Worm (Caenorhabditis elegans) whole organism, L3 larva: ENCODE results near the gene F08D12.4.

Experiments used
- R02D3.7 ChIP-seq: fragments of 150-350 bp; optimal IDR thresholded peaks from 2 replicates; lab custom pipeline; 2014; ENCODE audit warnings: missing biosample characterization, missing genetic modification characterization
- ZK546.5 ChIP-seq: sonication (generic microtip); optimal IDR thresholded peaks from 2 replicates; lab custom pipeline; 2017; ENCODE audit warnings: missing biosample characterization, missing genetic modification characterization
- aly-2 ChIP-seq: fragments of 150-350 bp; optimal IDR thresholded peaks from 2 replicates; lab custom pipeline; 2014; ENCODE audit warnings: missing biosample characterization, missing genetic modification characterization
- ama-1 ChIP-seq: fragments of 150-350 bp; optimal IDR thresholded peaks from 2 replicates; lab custom pipeline; 2018
- ceh-82 ChIP-seq: fragments of 150-350 bp; optimal IDR thresholded peaks from 2 replicates; lab custom pipeline; 2014; ENCODE audit warnings: missing biosample characterization, missing genetic modification characterization
- ceh-9 ChIP-seq: sonication (generic microtip); optimal IDR thresholded peaks from 2 replicates; lab custom pipeline; 2018; ENCODE audit warnings: missing biosample characterization, missing genetic modification characterization
- daf-12 ChIP-seq: fragments of 150-350 bp; optimal IDR thresholded peaks from 2 replicates; lab custom pipeline; 2014; ENCODE audit warnings: missing biosample characterization, missing genetic modification reagents, missing genetic modification characterization
- elt-1 ChIP-seq: fragments of 150-350 bp; optimal IDR thresholded peaks from 2 replicates; lab custom pipeline; 2014; ENCODE audit warnings: missing biosample characterization, missing genetic modification characterization
- elt-2 ChIP-seq: sonication (generic microtip); optimal IDR thresholded peaks from 2 replicates; lab custom pipeline; 2016; ENCODE audit warnings: missing genetic modification reagents, mild to moderate bottlenecking, missing genetic modification characterization, missing compliant biosample characterization
- elt-3 ChIP-seq, 3 experiments: fragments of 150-350 bp in 1 of 3; sonication (generic microtip) in 2 of 3; optimal IDR thresholded peaks; 2 replicates in 2 of 3; 4 replicates in 1 of 3; lab custom pipeline; 2014 to 2017; ENCODE audit warnings: missing biosample characterization in 3 of 3, missing genetic modification characterization in 3 of 3
- fkh-10 ChIP-seq: sonication (generic microtip); optimal IDR thresholded peaks from 2 replicates; lab custom pipeline; 2017; ENCODE audit warnings: missing biosample characterization, missing genetic modification reagents, missing genetic modification characterization
- fkh-2 ChIP-seq: fragments of 150-350 bp; optimal IDR thresholded peaks from 2 replicates; lab custom pipeline; 2014; ENCODE audit warnings: missing biosample characterization, missing genetic modification reagents, missing genetic modification characterization
- fos-1 ChIP-seq: fragments of 150-350 bp; optimal IDR thresholded peaks from 2 replicates; lab custom pipeline; 2014; ENCODE audit warnings: missing biosample characterization, missing genetic modification characterization
- hmg-11 ChIP-seq: sonication (generic microtip); optimal IDR thresholded peaks from 2 replicates; lab custom pipeline; 2016; ENCODE audit warnings: missing genetic modification characterization, missing compliant biosample characterization
- jun-1 ChIP-seq: fragments of 150-350 bp; optimal IDR thresholded peaks from 2 replicates; lab custom pipeline; 2014; ENCODE audit warnings: missing biosample characterization, missing genetic modification reagents, missing genetic modification characterization
- lin-39 ChIP-seq: fragments of 150-350 bp; optimal IDR thresholded peaks from 2 replicates; lab custom pipeline; 2018; ENCODE audit warnings: missing biosample characterization, missing genetic modification reagents, missing genetic modification characterization
- lsy-12 ChIP-seq: sonication (generic microtip); optimal IDR thresholded peaks from 2 replicates; lab custom pipeline; 2016; ENCODE audit warnings: mild to moderate bottlenecking, missing genetic modification characterization, missing compliant biosample characterization
- mdl-1 ChIP-seq: fragments of 150-350 bp; optimal IDR thresholded peaks from 2 replicates; lab custom pipeline; 2014; ENCODE audit warnings: missing biosample characterization, missing genetic modification characterization
- mml-1 ChIP-seq: fragments of 150-350 bp; sonication (generic microtip); optimal IDR thresholded peaks from 3 replicates; lab custom pipeline; 2014; ENCODE audit warnings: missing biosample characterization, missing genetic modification characterization
- nfya-1 ChIP-seq: sonication (generic microtip); optimal IDR thresholded peaks from 2 replicates; lab custom pipeline; 2017; ENCODE audit warnings: missing genetic modification characterization, mild to moderate bottlenecking, missing compliant biosample characterization, antibody characterized with exemption, moderate library complexity; ENCODE audit not compliant: insufficient read depth
- nhr-11 ChIP-seq: fragments of 150-350 bp; optimal IDR thresholded peaks from 2 replicates; lab custom pipeline; 2014; ENCODE audit warnings: missing biosample characterization, missing genetic modification characterization
- nhr-237 ChIP-seq: fragments of 150-350 bp; optimal IDR thresholded peaks from 2 replicates; lab custom pipeline; 2014; ENCODE audit warnings: missing biosample characterization, missing genetic modification characterization
- nhr-25 ChIP-seq: sonication (generic microtip); optimal IDR thresholded peaks from 2 replicates; lab custom pipeline; 2017; ENCODE audit warnings: missing biosample characterization, missing genetic modification characterization
- nhr-28 ChIP-seq: fragments of 150-350 bp; optimal IDR thresholded peaks from 2 replicates; lab custom pipeline; 2014; ENCODE audit warnings: missing biosample characterization, missing genetic modification characterization
- nhr-43 ChIP-seq: sonication (generic microtip); optimal IDR thresholded peaks from 2 replicates; lab custom pipeline; 2016; ENCODE audit warnings: mild to moderate bottlenecking, missing genetic modification characterization, missing compliant biosample characterization; ENCODE audit not compliant: poor library complexity, severe bottlenecking
- nhr-67 ChIP-seq: fragments of 150-350 bp; optimal IDR thresholded peaks from 2 replicates; lab custom pipeline; 2014; ENCODE audit warnings: missing biosample characterization, missing genetic modification characterization
- nhr-77 ChIP-seq: fragments of 150-350 bp; optimal IDR thresholded peaks from 2 replicates; lab custom pipeline; 2014; ENCODE audit warnings: missing biosample characterization, missing genetic modification characterization
- pha-4 ChIP-seq: fragments of 150-350 bp; optimal IDR thresholded peaks from 2 replicates; lab custom pipeline; 2014; ENCODE audit warnings: missing biosample characterization, missing genetic modification reagents, missing genetic modification characterization
- pqm-1 ChIP-seq: fragments of 150-350 bp; optimal IDR thresholded peaks from 2 replicates; lab custom pipeline; 2017; ENCODE audit warnings: missing biosample characterization, missing genetic modification characterization, inconsistent platforms
- skn-1 ChIP-seq: fragments of 150-350 bp; optimal IDR thresholded peaks from 2 replicates; lab custom pipeline; 2014; ENCODE audit warnings: missing biosample characterization, missing genetic modification characterization
- snpc-4 ChIP-seq: fragments of 150-350 bp; optimal IDR thresholded peaks from 2 replicates; lab custom pipeline; 2014; ENCODE audit warnings: missing biosample characterization, missing genetic modification characterization
- tbx-2 ChIP-seq: sonication (generic microtip); optimal IDR thresholded peaks from 2 replicates; lab custom pipeline; 2016; ENCODE audit warnings: mild to moderate bottlenecking, missing genetic modification characterization, missing compliant biosample characterization
- unc-39 ChIP-seq: sonication (generic microtip); optimal IDR thresholded peaks from 4 replicates; lab custom pipeline; 2017; ENCODE audit warnings: missing biosample characterization, missing genetic modification characterization
- zag-1 ChIP-seq: fragments of 150-350 bp; optimal IDR thresholded peaks from 2 replicates; lab custom pipeline; 2014; ENCODE audit warnings: missing biosample characterization, missing genetic modification characterization

F08D12.4 gene

DNA sequence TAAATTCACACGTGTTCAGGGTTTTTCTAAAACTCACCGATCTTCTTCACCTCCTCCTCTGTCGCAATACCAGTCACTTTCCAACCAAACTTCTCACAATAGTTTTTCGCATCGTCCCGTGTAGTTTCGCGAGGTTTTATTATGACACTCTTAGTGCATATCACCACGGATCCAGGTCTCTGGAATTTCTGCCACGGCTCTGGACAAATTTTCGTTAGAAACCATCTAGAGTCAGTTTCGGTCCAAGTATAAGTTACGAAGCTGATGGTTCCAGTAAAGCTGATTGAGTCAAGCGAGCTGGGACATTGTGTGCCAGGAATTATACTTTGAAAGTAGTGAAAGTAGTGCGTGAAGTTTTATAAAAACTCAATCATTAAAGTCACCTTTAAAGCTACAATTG is 21.6 kb upstream of the F08D12.4 start:
- TF ChIP-seq nhr-25 (tag; lab: Kevin White, UChicago) (no peak), nhr-11 (tag; lab: Kevin White, UChicago) (no peak), pqm-1 (tag; lab: Kevin White, UChicago) (no peak), lin-39 (tag; lab: Kevin White, UChicago) (no peak), nhr-43 (tag; lab: Kevin White, UChicago) (no peak), skn-1 (no peak), snpc-4 (tag; lab: Kevin White, UChicago) (no peak), ceh-9 (tag; lab: Kevin White, UChicago) (no peak), hmg-11 (tag; lab: Kevin White, UChicago) (no peak), ceh-82 (tag; lab: Kevin White, UChicago) (no peak), mdl-1 (tag; lab: Kevin White, UChicago) (no peak), elt-3 (tag; optimal IDR thresholded peaks at IDR 0.05; lab: Kevin White, UChicago) (no peak), elt-1 (tag; lab: Kevin White, UChicago) (no peak)

DNA sequence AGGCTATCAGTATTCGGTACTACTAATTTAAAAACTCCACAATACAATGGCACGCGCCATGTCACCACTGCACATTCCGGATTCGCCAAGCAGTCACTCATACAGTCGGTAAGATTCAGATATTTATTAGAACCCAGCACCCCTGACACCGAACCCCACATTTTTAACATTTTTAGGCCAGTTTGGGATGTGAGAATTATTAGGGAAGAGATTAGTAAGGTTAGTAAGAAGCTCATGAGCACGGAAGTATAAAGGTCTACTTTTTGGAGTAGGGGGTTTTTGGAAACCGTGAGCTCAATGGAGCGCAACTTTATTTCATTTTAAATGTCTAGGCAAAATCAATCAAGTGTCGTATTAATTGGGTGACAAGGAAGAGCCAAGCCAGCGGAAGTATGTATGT is 20.0 kb upstream of the F08D12.4 start, which contains the start of gene F29A7.8:
Gene F29A7.8, minus strand, starts transcription at position 101 of the 400 bp plus-strand sequence.
- no peak for TF ChIP-seq nhr-28 (tag; lab: Kevin White, UChicago)
- no peak for TF ChIP-seq pha-4
- TF ChIP-seq jun-1: no peak
- no peak for TF ChIP-seq ceh-82 (tag; lab: Kevin White, UChicago)
- TF ChIP-seq tbx-2 (tag; lab: Kevin White, UChicago): no peak
- no peak for TF ChIP-seq nhr-237 (tag; lab: Kevin White, UChicago)
- TF ChIP-seq daf-12 (tag; lab: Kevin White, UChicago): no peak
- no peak for TF ChIP-seq snpc-4 (tag; lab: Kevin White, UChicago)
- TF ChIP-seq nfya-1: no peak
- no peak for TF ChIP-seq fos-1 (tag; lab: Kevin White, UChicago)
- no peak for TF ChIP-seq unc-39
- TF ChIP-seq nhr-25 (tag; lab: Kevin White, UChicago): no peak
- TF ChIP-seq ama-1 (lab: Kevin White, UChicago): no peak
- no peak for TF ChIP-seq ZK546.5 (tag; lab: Kevin White, UChicago)
- no peak for TF ChIP-seq elt-3 (tag; optimal IDR thresholded peaks at IDR 0.05; lab: Kevin White, UChicago)
- TF ChIP-seq R02D3.7 (tag; lab: Kevin White, UChicago): no peak
- TF ChIP-seq, all 47 proteins: peak for 0

DNA sequence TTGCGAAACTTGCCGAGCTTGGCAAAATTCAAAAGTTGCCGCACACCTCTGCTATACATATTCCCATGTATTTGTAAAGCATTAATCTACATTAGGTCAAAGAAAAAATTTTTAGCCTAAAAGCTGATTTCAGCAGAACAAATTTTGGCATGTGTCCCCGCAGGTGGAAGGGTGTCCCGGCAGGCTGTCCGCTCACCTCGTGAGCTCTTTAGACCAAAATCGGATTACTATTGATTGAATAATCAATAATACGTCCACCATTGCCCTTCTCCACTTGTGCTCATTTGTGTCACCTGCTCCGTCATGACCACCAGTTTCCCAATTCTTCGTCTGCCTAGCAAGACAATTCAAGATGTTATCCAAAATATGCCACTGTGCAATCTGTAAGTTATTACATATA is 19.5 kb upstream of the F08D12.4 start, which contains the start of gene fbxb-107:
Gene fbxb-107, plus strand, starts transcription at position 297 of the 400 bp plus-strand sequence.
- TF ChIP-seq nhr-28 (tag; lab: Kevin White, UChicago): no peak
- no peak for TF ChIP-seq lsy-12 (tag; lab: Kevin White, UChicago)
- TF ChIP-seq elt-2: no peak
- TF ChIP-seq nfya-1: no peak
- no peak for TF ChIP-seq pha-4
- TF ChIP-seq nhr-43 (tag; lab: Kevin White, UChicago): no peak

DNA sequence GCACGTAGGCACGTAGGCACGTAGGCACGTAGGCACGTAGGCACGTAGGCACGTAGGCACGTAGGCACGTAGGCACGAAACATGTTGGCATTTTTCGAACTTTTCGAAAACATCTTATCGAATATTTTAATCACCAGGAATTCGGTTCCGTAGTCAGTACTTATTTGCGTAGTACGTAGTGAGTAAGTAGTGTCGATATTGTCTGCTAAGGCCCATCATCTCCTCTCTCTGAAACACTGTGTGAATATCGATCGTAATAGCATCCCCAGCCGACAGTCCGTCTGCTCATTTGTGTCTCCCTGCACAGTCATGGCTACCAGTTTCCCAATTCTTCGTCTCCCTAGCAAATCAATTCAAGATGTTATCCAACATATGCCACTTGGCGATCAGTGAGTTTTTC is 15.8 kb upstream of the F08D12.4 start, which contains the start of gene fbxb-106:
Gene fbxb-106, plus strand, starts transcription at position 301 of the 400 bp plus-strand sequence.
- TF ChIP-seq nhr-237 (tag; lab: Kevin White, UChicago) (no peak), nhr-67 (tag; lab: Kevin White, UChicago) (no peak), nhr-77 (tag; lab: Kevin White, UChicago) (no peak), ceh-9 (tag; lab: Kevin White, UChicago) (no peak), fos-1 (tag; lab: Kevin White, UChicago) (no peak), daf-12 (tag; lab: Kevin White, UChicago) (no peak), jun-1 (no peak), zag-1 (no peak), fkh-2 (tag; lab: Kevin White, UChicago) (no peak), nhr-28 (tag; lab: Kevin White, UChicago) (no peak), nhr-11 (tag; lab: Kevin White, UChicago) (no peak), ceh-82 (tag; lab: Kevin White, UChicago) (no peak), lsy-12 (tag; lab: Kevin White, UChicago) (no peak), pqm-1 (tag; lab: Kevin White, UChicago) (no peak), elt-1 (tag; lab: Kevin White, UChicago) (no peak), mml-1 (tag; lab: Kevin White, UChicago) (no peak), tbx-2 (tag; lab: Kevin White, UChicago) (no peak), aly-2 (tag; lab: Kevin White, UChicago) (no peak), fkh-10 (GFP tag; lab: Kevin White, UChicago) (no peak)
